Fruit fly (Drosophila melanogaster) whole organism, embryonic: Measurements from ENCODE around the gene Wbp2.

Experiments used
- Antp ChIP-seq: fragments of 200-800 bp; sonication (Bioruptor generic); optimal IDR thresholded peaks from 3 replicates; lab custom pipeline; 2016; ENCODE audit warnings: missing biosample characterization, missing genetic modification characterization
- BEAF-32 ChIP-seq: fragments of 200-800 bp; sonication (Bioruptor generic); optimal IDR thresholded peaks from 3 replicates; lab custom pipeline; 2017; ENCODE audit warnings: missing biosample characterization, missing genetic modification characterization, mild to moderate bottlenecking, moderate library complexity, missing genetic modification reagents
- Blimp-1 ChIP-seq: fragments of 200-800 bp; sonication (Bioruptor generic); optimal IDR thresholded peaks from 3 replicates; lab custom pipeline; 2018; ENCODE audit warnings: missing biosample characterization, missing genetic modification characterization, mild to moderate bottlenecking, moderate library complexity, missing genetic modification reagents
- CG10431 ChIP-seq: fragments of 200-800 bp; sonication (Bioruptor generic); optimal IDR thresholded peaks from 3 replicates; lab custom pipeline; 2018; ENCODE audit warnings: missing biosample characterization, mild to moderate bottlenecking, missing genetic modification characterization
- CG11398 ChIP-seq: fragments of 200-800 bp; sonication (Bioruptor generic); optimal IDR thresholded peaks from 2 replicates; lab custom pipeline; 2016; ENCODE audit warnings: missing biosample characterization, missing genetic modification characterization
- CG12744 ChIP-seq: fragments of 200-800 bp; sonication (Bioruptor generic); optimal IDR thresholded peaks from 2 replicates; lab custom pipeline; 2016; ENCODE audit warnings: missing biosample characterization, missing genetic modification characterization
- CG14441 ChIP-seq: fragments of 200-800 bp; sonication (Bioruptor generic); IDR thresholded peaks from 2 replicates; pipeline ENCODE4 v1.3.6; 2022; ENCODE audit warnings: missing biosample characterization, missing genetic modification characterization
- CG1529 ChIP-seq: fragments of 200-800 bp; sonication (Bioruptor generic); optimal IDR thresholded peaks from 3 replicates; lab custom pipeline; 2018; ENCODE audit warnings: missing biosample characterization, missing genetic modification characterization
- CG17361 ChIP-seq: fragments of 200-800 bp; sonication (Bioruptor generic); IDR thresholded peaks from 3 replicates; pipeline ENCODE4 v1.3.6; 2022; ENCODE audit warnings: missing biosample characterization, missing genetic modification characterization
- CG18476 ChIP-seq: fragments of 200-800 bp; sonication (Bioruptor generic); optimal IDR thresholded peaks from 2 replicates; lab custom pipeline; 2016; ENCODE audit warnings: missing biosample characterization, mild to moderate bottlenecking, missing genetic modification characterization
- CG2202 ChIP-seq: fragments of 200-800 bp; sonication (Bioruptor generic); optimal IDR thresholded peaks from 2 replicates; lab custom pipeline; 2018; ENCODE audit warnings: missing biosample characterization, mild to moderate bottlenecking, missing genetic modification characterization
- CG31388 ChIP-seq: fragments of 200-800 bp; sonication (Bioruptor generic); optimal IDR thresholded peaks from 2 replicates; lab custom pipeline; 2016; ENCODE audit warnings: missing biosample characterization, missing genetic modification characterization
- CG3163 ChIP-seq: fragments of 200-800 bp; sonication (Bioruptor generic); optimal IDR thresholded peaks from 3 replicates; lab custom pipeline; 2016; ENCODE audit warnings: missing biosample characterization, missing genetic modification characterization
- CG6813 ChIP-seq: fragments of 200-800 bp; sonication (Bioruptor generic); optimal IDR thresholded peaks from 2 replicates; lab custom pipeline; 2017; ENCODE audit warnings: missing biosample characterization, missing genetic modification characterization, mild to moderate bottlenecking, moderate library complexity, missing genetic modification reagents
- CG8281 ChIP-seq: fragments of 200-800 bp; sonication (Bioruptor generic); optimal IDR thresholded peaks from 2 replicates; lab custom pipeline; 2018; ENCODE audit warnings: missing biosample characterization, mild to moderate bottlenecking, missing genetic modification characterization, moderate library complexity
- CG8359 ChIP-seq: fragments of 200-800 bp; sonication (Bioruptor generic); optimal IDR thresholded peaks from 2 replicates; lab custom pipeline; 2017; ENCODE audit warnings: missing biosample characterization, mild to moderate bottlenecking, missing genetic modification characterization, borderline replicate concordance
- CG8478 ChIP-seq: fragments of >200 bp; optimal IDR thresholded peaks from 2 replicates; lab custom pipeline; 2018
- CG9609 ChIP-seq: fragments of 200-800 bp; sonication (Bioruptor generic); optimal IDR thresholded peaks from 3 replicates; lab custom pipeline; 2016; ENCODE audit warnings: missing biosample characterization, missing genetic modification characterization
- CkIIα-i1 ChIP-seq: fragments of 200-800 bp; sonication (Bioruptor generic); IDR thresholded peaks from 2 replicates; pipeline ENCODE4 v1.3.6; 2022; ENCODE audit warnings: missing biosample characterization, missing genetic modification characterization
- D19A ChIP-seq: fragments of 200-800 bp; optimal IDR thresholded peaks from 3 replicates; lab custom pipeline; 2019; ENCODE audit warnings: missing biosample characterization, mild to moderate bottlenecking, missing genetic modification characterization, moderate library complexity
- D19B ChIP-seq: fragments of 200-800 bp; sonication (Bioruptor generic); optimal IDR thresholded peaks from 2 replicates; lab custom pipeline; 2017; ENCODE audit warnings: missing biosample characterization, mild to moderate bottlenecking, missing genetic modification characterization
- Deaf1 ChIP-seq: fragments of 200-800 bp; optimal IDR thresholded peaks from 3 replicates; lab custom pipeline; 2019; ENCODE audit warnings: missing biosample characterization, mild to moderate bottlenecking, missing genetic modification characterization, moderate library complexity
- Doc2 ChIP-seq: fragments of 200-800 bp; sonication (Bioruptor generic); IDR thresholded peaks from 2 replicates; pipeline ENCODE4 v1.3.6; 2022; ENCODE audit warnings: missing biosample characterization, missing genetic modification characterization
- E2f1 ChIP-seq: fragments of 200-800 bp; sonication (Bioruptor generic); IDR thresholded peaks from 2 replicates; pipeline ENCODE4 v1.3.6; 2022; ENCODE audit warnings: missing biosample characterization, missing genetic modification characterization
- H2.0 ChIP-seq: fragments of 200-800 bp; sonication (Bioruptor generic); IDR thresholded peaks from 2 replicates; pipeline ENCODE4 v1.3.6; 2022; ENCODE audit warnings: missing biosample characterization, missing genetic modification characterization
- Hr3 ChIP-seq: fragments of 200-800 bp; sonication (Bioruptor generic); optimal IDR thresholded peaks from 3 replicates; lab custom pipeline; 2016; ENCODE audit warnings: missing biosample characterization, missing genetic modification characterization
- Lpt ChIP-seq: fragments of >200 bp; optimal IDR thresholded peaks from 2 replicates; lab custom pipeline; 2018; ENCODE audit warnings: missing biosample characterization, missing genetic modification characterization
- NK7.1 ChIP-seq: fragments of 200-800 bp; sonication (Bioruptor generic); optimal IDR thresholded peaks from 3 replicates; lab custom pipeline; 2016; ENCODE audit warnings: missing biosample characterization, missing genetic modification characterization
- Opbp ChIP-seq: fragments of 200-800 bp; sonication (Bioruptor generic); IDR thresholded peaks from 3 replicates; pipeline ENCODE4 v1.3.6; 2022; ENCODE audit warnings: missing biosample characterization, missing genetic modification characterization; ENCODE audit not compliant: partially characterized antibody
- PHDP ChIP-seq: fragments of 200-800 bp; sonication (Bioruptor generic); optimal IDR thresholded peaks from 3 replicates; lab custom pipeline; 2018; ENCODE audit warnings: missing biosample characterization, mild to moderate bottlenecking, missing genetic modification characterization, moderate library complexity
- Ravus ChIP-seq: fragments of 200-800 bp; sonication (Bioruptor generic); IDR thresholded peaks from 2 replicates; pipeline ENCODE4 v1.3.6; 2022; ENCODE audit warnings: missing biosample characterization, missing genetic modification characterization
- ac ChIP-seq: fragments of 200-800 bp; sonication (Bioruptor generic); optimal IDR thresholded peaks from 3 replicates; lab custom pipeline; 2017; ENCODE audit warnings: missing biosample characterization, mild to moderate bottlenecking, missing genetic modification characterization
- bigmax ChIP-seq: fragments of 200-800 bp; sonication (Bioruptor generic); optimal IDR thresholded peaks from 2 replicates; lab custom pipeline; 2018; ENCODE audit warnings: missing biosample characterization, mild to moderate bottlenecking, missing genetic modification characterization
- ci ChIP-seq: fragments of 200-800 bp; sonication (Bioruptor generic); IDR thresholded peaks from 3 replicates; pipeline ENCODE4 v1.3.6; 2022; ENCODE audit warnings: missing biosample characterization, missing genetic modification characterization
- crp ChIP-seq, 2 experiments: fragments of 200-800 bp; sonication (Bioruptor generic); optimal IDR thresholded peaks; 2 replicates in 1 of 2; 3 replicates in 1 of 2; lab custom pipeline; 2017; ENCODE audit warnings: missing biosample characterization in 2 of 2, missing genetic modification characterization in 2 of 2, mild to moderate bottlenecking in 1 of 2, moderate library complexity in 1 of 2
- dati ChIP-seq: fragments of 200-800 bp; sonication (Bioruptor generic); IDR thresholded peaks from 2 replicates; pipeline ENCODE4 v1.3.6; 2022; ENCODE audit warnings: missing biosample characterization, missing genetic modification characterization
- gsb ChIP-seq: fragments of 200-800 bp; sonication (Bioruptor generic); IDR thresholded peaks from 2 replicates; pipeline ENCODE4 v1.3.6; 2022; ENCODE audit warnings: missing biosample characterization, missing genetic modification characterization
- gsb-n ChIP-seq: fragments of 200-800 bp; sonication (Bioruptor generic); optimal IDR thresholded peaks from 3 replicates; lab custom pipeline; 2018; ENCODE audit warnings: missing biosample characterization, mild to moderate bottlenecking, missing genetic modification characterization
- klu ChIP-seq: fragments of 200-800 bp; sonication (Bioruptor generic); IDR thresholded peaks from 2 replicates; pipeline ENCODE4 v1.3.6; 2022; ENCODE audit warnings: missing biosample characterization, missing genetic modification characterization
- luna ChIP-seq: fragments of 200-800 bp; sonication (Bioruptor generic); optimal IDR thresholded peaks from 2 replicates; lab custom pipeline; 2016; ENCODE audit warnings: missing biosample characterization, missing genetic modification characterization
- pzg ChIP-seq: fragments of 200-800 bp; sonication (Bioruptor generic); optimal IDR thresholded peaks from 3 replicates; lab custom pipeline; 2018; ENCODE audit warnings: missing biosample characterization, mild to moderate bottlenecking, missing genetic modification characterization, moderate library complexity
- ranshi ChIP-seq: fragments of 200-800 bp; sonication (Bioruptor generic); IDR thresholded peaks from 2 replicates; pipeline ENCODE4 v1.3.6; 2022; ENCODE audit warnings: missing biosample characterization, missing genetic modification characterization
- rib ChIP-seq: fragments of 200-800 bp; sonication (Bioruptor generic); IDR thresholded peaks from 2 replicates; pipeline ENCODE4 v1.3.6; 2022; ENCODE audit warnings: missing biosample characterization, missing genetic modification characterization
- sisA ChIP-seq: fragments of 200-800 bp; sonication (Bioruptor generic); IDR thresholded peaks from 2 replicates; pipeline ENCODE4 v1.3.6; 2022; ENCODE audit warnings: missing biosample characterization, missing genetic modification characterization
- sqz ChIP-seq: fragments of 200-800 bp; sonication (Bioruptor generic); optimal IDR thresholded peaks from 3 replicates; lab custom pipeline; 2018; ENCODE audit warnings: missing biosample characterization, mild to moderate bottlenecking, missing genetic modification characterization
- sr ChIP-seq: fragments of 200-800 bp; sonication (Bioruptor generic); IDR thresholded peaks from 3 replicates; pipeline ENCODE4 v1.3.6; 2022; ENCODE audit warnings: missing biosample characterization, missing genetic modification characterization
- tio ChIP-seq: fragments of 200-800 bp; sonication (Bioruptor generic); optimal IDR thresholded peaks from 2 replicates; lab custom pipeline; 2017; ENCODE audit warnings: missing biosample characterization, missing genetic modification characterization, inconsistent platforms
- tup ChIP-seq: fragments of 200-800 bp; sonication (Bioruptor generic); optimal IDR thresholded peaks from 2 replicates; lab custom pipeline; 2016; ENCODE audit warnings: missing biosample characterization, mild to moderate bottlenecking, missing genetic modification characterization, moderate library complexity
- wek ChIP-seq: fragments of 200-800 bp; sonication (Bioruptor generic); optimal IDR thresholded peaks from 3 replicates; lab custom pipeline; 2018; ENCODE audit warnings: missing biosample characterization, mild to moderate bottlenecking, missing genetic modification characterization, moderate library complexity
- zen2 ChIP-seq: fragments of 200-800 bp; sonication (Bioruptor generic); IDR thresholded peaks from 3 replicates; pipeline ENCODE4 v1.3.6; 2022; ENCODE audit warnings: missing biosample characterization, missing genetic modification characterization; ENCODE audit not compliant: partially characterized antibody

Gene Wbp2

dm6 chr3L:12843056-12843799, 6.7 kb upstream of the Wbp2 start, which contains the start of gene nebu (continued):
- TF ChIP-seq sr (GFP tag; lab: Robert Waterston, UW) (no peak; the same call in 2 of the 3 replicates), PHDP (tag; lab: Kevin White, UChicago) (peak; percentile 97), CG2202 (tag; lab: Kevin White, UChicago) (peak; percentile 66), klu (GFP tag; lab: Robert Waterston, UW) (peak; percentile 94), Ravus (peak; percentile 93), D19A (tag; lab: Kevin White, UChicago) (peak; percentile 88), luna (GFP tag; lab: Kevin White, UChicago) (peak; percentile 98), sisA (GFP tag; lab: Robert Waterston, UW) (peak; percentile 96), E2f1 (GFP tag; lab: Robert Waterston, UW) (peak; percentile 97), Blimp-1 (GFP tag; lab: Kevin White, UChicago) (peak; percentile 88), CkIIα-i1 (peak; percentile 88; the same call in 1 of the 2 replicates), D19B (GFP tag; lab: Kevin White, UChicago) (peak; percentile 89), CG14441 (GFP tag; lab: Robert Waterston, UW) (peak; percentile 97), CG1529 (GFP tag; lab: Kevin White, UChicago) (peak; percentile 82), bigmax (GFP tag; lab: Kevin White, UChicago) (peak; percentile 22), CG3163 (GFP tag; lab: Kevin White, UChicago) (peak; percentile 91), CG8478 (lab: Kevin White, UChicago) (no peak), CG11398 (GFP tag; lab: Kevin White, UChicago) (peak; percentile 90), BEAF-32 (GFP tag; lab: Kevin White, UChicago) (peak; percentile 14), Hr3 (GFP tag; lab: Kevin White, UChicago) (peak; percentile 93), CG10431 (GFP tag; lab: Kevin White, UChicago) (peak; percentile 25), tup (GFP tag; lab: Kevin White, UChicago) (peak; percentile 93), Deaf1 (tag; lab: Kevin White, UChicago) (peak; percentile 86), H2.0 (GFP tag; lab: Robert Waterston, UW) (peak; percentile 93), Antp (GFP tag; lab: Kevin White, UChicago) (peak; percentile 97), zen2 (no peak), rib (GFP tag; lab: Robert Waterston, UW) (peak; percentile 98), ci (no peak; the same call in none of the 3 replicates), dati (GFP tag; lab: Robert Waterston, UW) (peak; percentile 85), CG6813 (GFP tag; lab: Kevin White, UChicago) (peak; percentile 95), Lpt (GFP tag; lab: Kevin White, UChicago) (no peak), ac (GFP tag; lab: Kevin White, UChicago) (peak; percentile 62), CG31388 (GFP tag; lab: Kevin White, UChicago) (peak; percentile 91), CG12744 (GFP tag; lab: Kevin White, UChicago) (peak; percentile 96), gsb (GFP tag; lab: Robert Waterston, UW) (peak; percentile 96), Opbp (GFP tag; lab: Robert Waterston, UW) (no peak), CG8281 (peak; percentile 65), CG18476 (GFP tag; lab: Kevin White, UChicago) (peak; percentile 93), gsb-n (tag; lab: Kevin White, UChicago) (peak; percentile 74), CG17361 (GFP tag; lab: Robert Waterston, UW) (peak; percentile 94), pzg (peak; percentile 33), CG8359 (GFP tag; lab: Kevin White, UChicago) (peak; percentile 63), crp (GFP tag; optimal IDR thresholded peaks at IDR 0.05; lab: Kevin White, UChicago) (peak in 1 of 2 experiments; percentile 61), tio (GFP tag; lab: Kevin White, UChicago) (peak; percentile 94), Doc2 (GFP tag; lab: Robert Waterston, UW) (no peak), CG9609 (peak; percentile 97), wek (GFP tag; lab: Kevin White, UChicago) (peak; percentile 80), sqz (GFP tag; lab: Kevin White, UChicago) (peak; percentile 72), NK7.1 (peak; percentile 95), ranshi (GFP tag; lab: Robert Waterston, UW) (peak; percentile 96)
